Worm (Caenorhabditis elegans): ENCODE results near the gene C07A12.7.

DNA sequence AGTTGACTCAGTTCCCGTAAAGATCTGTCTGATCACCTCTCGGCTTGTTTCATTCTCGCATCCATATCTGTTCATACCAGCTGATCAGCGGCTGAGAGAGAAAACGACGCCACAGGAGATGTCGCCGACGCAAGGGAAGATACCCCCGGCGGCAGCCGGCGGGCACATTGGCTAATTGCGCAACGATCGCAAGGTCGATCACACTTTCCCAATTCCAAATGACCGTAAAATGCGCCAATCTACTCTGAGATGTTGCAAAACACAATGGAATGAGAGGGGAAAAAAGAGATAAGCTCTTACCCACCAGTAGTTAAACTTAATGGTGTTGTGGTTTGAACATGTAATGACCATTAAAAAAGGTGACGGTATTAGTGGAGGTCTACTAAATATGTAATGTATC is 29.0 kb upstream of the C07A12.7 start:
- TF ChIP-seq nhr-90 (tag; optimal IDR thresholded peaks at IDR 0.05) (no peak), ama-1 (optimal IDR thresholded peaks at IDR 0.05) (no peak), ama-1 (GFP tag; optimal IDR thresholded peaks at IDR 0.05) (no peak), pha-4 (tag; optimal IDR thresholded peaks at IDR 0.05) (no peak), egrh-3 (GFP tag; IDR thresholded peaks at IDR 0.05) (no peak), lir-1 (GFP tag; conservative IDR thresholded peaks at IDR 0.05) (no peak), ztf-3 (GFP tag; optimal IDR thresholded peaks at IDR 0.05) (no peak), unc-130 (GFP tag; optimal IDR thresholded peaks at IDR 0.05) (no peak), T07F8.4 (tag; optimal IDR thresholded peaks at IDR 0.05) (no peak), mxl-1 (tag; optimal IDR thresholded peaks at IDR 0.05) (no peak), aptf-3 (GFP tag; IDR thresholded peaks at IDR 0.05) (no peak), ZK185.1 (tag; optimal IDR thresholded peaks at IDR 0.05; ENCODE audit: poor library complexity, severe bottlenecking) (no peak), ceh-58 (GFP tag; IDR thresholded peaks at IDR 0.05) (no peak), ets-4 (GFP tag; optimal IDR thresholded peaks at IDR 0.05) (no peak), ceh-27 (GFP tag; optimal IDR thresholded peaks at IDR 0.05) (no peak)

Measured in whole organism, young adult.